Fruit fly (Drosophila melanogaster): ENCODE measurements around the gene CG13999.

Gene CG13999

dm6 chr2L:5943229-5944078 is 12.8 kb downstream of the CG13999 start, which contains the start of the genes Sfp26Ad and Gpdh1 (continued):
- TF ChIP-seq HHEX (GFP tag; optimal IDR thresholded peaks at IDR 0.05) (peak; percentile 59), zen (tag; optimal IDR thresholded peaks at IDR 0.05) (peak; percentile 25), Usf (GFP tag; optimal IDR thresholded peaks at IDR 0.05) (peak; percentile 15), CG17612 (GFP tag; IDR thresholded peaks at IDR 0.05) (no peak), CrebB (tag; optimal IDR thresholded peaks at IDR 0.05) (peak; percentile 15), ttk (GFP tag; IDR thresholded peaks at IDR 0.05) (peak; percentile 45; the same call in 1 of the 2 replicates), cg (GFP tag; optimal IDR thresholded peaks at IDR 0.05) (peak; percentile 95), CG12942 (GFP tag; optimal IDR thresholded peaks at IDR 0.05) (peak; percentile 71), Opbp (GFP tag; IDR thresholded peaks at IDR 0.05; ENCODE audit: partially characterized antibody) (peak; percentile 54; the same call in 2 of the 3 replicates), gem (tag; optimal IDR thresholded peaks at IDR 0.05) (peak; percentile 79), Nf-YA (GFP tag; IDR thresholded peaks at IDR 0.05) (peak; percentile 36), slp2 (GFP tag; optimal IDR thresholded peaks at IDR 0.05) (peak; percentile 59), CG2889 (GFP tag; IDR thresholded peaks at IDR 0.05) (0 out of 3 replicates have a peak, but pooled peaks have one; percentile 13), E2f1 (GFP tag; IDR thresholded peaks at IDR 0.05) (peak; percentile 58; the same call in 1 of the 2 replicates), CG7745 (tag; optimal IDR thresholded peaks at IDR 0.05) (peak; percentile 8), peb (GFP tag; IDR thresholded peaks at IDR 0.05) (0 out of 2 replicates have a peak, but pooled peaks have one; percentile 11), Ets65A (GFP tag) (peak; percentile 98), dmrt99B (tag; optimal IDR thresholded peaks at IDR 0.05) (peak; percentile 55), CG14014 (GFP tag; IDR thresholded peaks at IDR 0.05) (peak; percentile 56; the same call in 1 of the 2 replicates), corto (GFP tag; optimal IDR thresholded peaks at IDR 0.05) (peak; percentile 75), Spps (tag; optimal IDR thresholded peaks at IDR 0.05) (peak; percentile 11), kni (GFP tag; optimal IDR thresholded peaks at IDR 0.05) (peak; percentile 60), CG11456 (GFP tag; IDR thresholded peaks at IDR 0.05) (peak; percentile 87), phol (tag; optimal IDR thresholded peaks at IDR 0.05) (peak; percentile 50), Ssrp (tag; optimal IDR thresholded peaks at IDR 0.05) (peak; percentile 14), Gug (GFP tag; IDR thresholded peaks at IDR 0.05) (peak; percentile 50; the same call in 3 of the 4 replicates), jigr1 (GFP tag; IDR thresholded peaks at IDR 0.05) (no peak), CG3847 (GFP tag; IDR thresholded peaks at IDR 0.05) (peak; percentile 93), Med (GFP tag) (peak; percentile 97), ken (GFP tag; IDR thresholded peaks at IDR 0.05) (peak; percentile 72), fd96Cb (tag; optimal IDR thresholded peaks at IDR 0.05) (peak; percentile 46), CG10431 (GFP tag; optimal IDR thresholded peaks at IDR 0.05) (no peak), tio (GFP tag; optimal IDR thresholded peaks at IDR 0.05) (peak; percentile 48), dimm (GFP tag; IDR thresholded peaks at IDR 0.05) (no peak), fd64A (GFP tag; optimal IDR thresholded peaks at IDR 0.05) (peak; percentile 12), Atf-2 (GFP tag; optimal IDR thresholded peaks at IDR 0.05) (peak; percentile 34), CG18011 (GFP tag; optimal IDR thresholded peaks at IDR 0.05) (peak; percentile 62), her (GFP tag; optimal IDR thresholded peaks at IDR 0.05) (peak; percentile 77), CG18599 (GFP tag; optimal IDR thresholded peaks at IDR 0.05) (peak; percentile 88), HmgD (GFP tag; optimal IDR thresholded peaks at IDR 0.05) (peak; percentile 44), CG2202 (tag; optimal IDR thresholded peaks at IDR 0.05) (peak; percentile 12), CG6654 (GFP tag; optimal IDR thresholded peaks at IDR 0.05) (no peak), Pdp1 (GFP tag; optimal IDR thresholded peaks at IDR 0.05) (peak; percentile 39 to 72), Atf6 (GFP tag; IDR thresholded peaks at IDR 0.05) (peak; percentile 70), Taf1 (GFP tag; IDR thresholded peaks at IDR 0.05) (0 out of 2 replicates have a peak, but pooled peaks have one; percentile 7), CG5953 (GFP tag; IDR thresholded peaks at IDR 0.05) (peak; percentile 44; the same call in 1 of the 2 replicates), oc (tag; optimal IDR thresholded peaks at IDR 0.05) (peak; percentile 46), cas (GFP tag; IDR thresholded peaks at IDR 0.05) (0 out of 2 replicates have a peak, but pooled peaks have one; percentile 14)
